Worm (Caenorhabditis elegans) whole organism, late embryonic: Measurements from ENCODE around the gene cpg-23.

Experiments used
- C38D4.7 ChIP-seq: fragments of 200-800 bp; sonication (Bioruptor generic); optimal IDR thresholded peaks from 2 replicates; lab custom pipeline; 2018; ENCODE audit warnings: mild to moderate bottlenecking, missing genetic modification characterization, moderate library complexity, missing compliant biosample characterization
- F13H6.1 ChIP-seq: sonication (generic microtip); optimal IDR thresholded peaks from 2 replicates; lab custom pipeline; 2016; ENCODE audit warnings: missing genetic modification characterization, missing compliant biosample characterization
- ahr-1 ChIP-seq: sonication (generic microtip); optimal IDR thresholded peaks from 2 replicates; lab custom pipeline; 2016; ENCODE audit warnings: missing genetic modification characterization, missing compliant biosample characterization
- ceh-31 ChIP-seq: sonication (generic microtip); optimal IDR thresholded peaks from 2 replicates; lab custom pipeline; 2016; ENCODE audit warnings: missing genetic modification characterization, missing compliant biosample characterization
- ceh-45 ChIP-seq: fragments of 200-800 bp; sonication (Bioruptor generic); IDR thresholded peaks from 2 replicates; pipeline ENCODE4 v1.3.6; 2022; ENCODE audit warnings: missing genetic modification reagents, missing genetic modification characterization, missing compliant biosample characterization
- ceh-48 ChIP-seq: sonication (generic microtip); optimal IDR thresholded peaks from 2 replicates; lab custom pipeline; 2016; ENCODE audit warnings: missing genetic modification characterization, inconsistent platforms, missing compliant biosample characterization
- ceh-9 ChIP-seq: sonication (generic microtip); optimal IDR thresholded peaks from 2 replicates; lab custom pipeline; 2016; ENCODE audit warnings: mild to moderate bottlenecking, missing genetic modification characterization, inconsistent platforms, missing compliant biosample characterization
- dmd-4 ChIP-seq: sonication (generic microtip); optimal IDR thresholded peaks from 2 replicates; lab custom pipeline; 2016; ENCODE audit warnings: borderline replicate concordance, missing genetic modification characterization, missing compliant biosample characterization
- elt-4 ChIP-seq: sonication (generic microtip); optimal IDR thresholded peaks from 2 replicates; lab custom pipeline; 2016; ENCODE audit warnings: missing genetic modification characterization, missing compliant biosample characterization
- eyg-1 ChIP-seq: sonication (generic microtip); optimal IDR thresholded peaks from 2 replicates; lab custom pipeline; 2016; ENCODE audit warnings: missing genotype, missing genetic modification characterization, missing compliant biosample characterization
- fkh-6 ChIP-seq: sonication (generic microtip); optimal IDR thresholded peaks from 2 replicates; lab custom pipeline; 2016; ENCODE audit warnings: missing genetic modification characterization, missing compliant biosample characterization
- hlh-13 ChIP-seq: fragments of 200-800 bp; sonication (Bioruptor generic); optimal IDR thresholded peaks from 2 replicates; lab custom pipeline; 2018; ENCODE audit warnings: mild to moderate bottlenecking, missing genetic modification characterization, missing compliant biosample characterization
- hlh-8 ChIP-seq: sonication (generic microtip); optimal IDR thresholded peaks from 2 replicates; lab custom pipeline; 2016; ENCODE audit warnings: missing genotype, missing genetic modification characterization, missing compliant biosample characterization
- lim-6 ChIP-seq: sonication (generic microtip); optimal IDR thresholded peaks from 2 replicates; lab custom pipeline; 2016; ENCODE audit warnings: missing genetic modification characterization, missing compliant biosample characterization
- nhr-11 ChIP-seq: fragments of 150-350 bp; optimal IDR thresholded peaks from 2 replicates; lab custom pipeline; 2014; ENCODE audit warnings: missing biosample characterization, missing genetic modification characterization
- ref-2 ChIP-seq: sonication (generic microtip); optimal IDR thresholded peaks from 2 replicates; lab custom pipeline; 2016; ENCODE audit warnings: missing genetic modification characterization, missing compliant biosample characterization
- sdc-2 ChIP-seq: sonication (generic microtip); optimal IDR thresholded peaks from 2 replicates; lab custom pipeline; 2016; ENCODE audit warnings: missing genotype, missing genetic modification characterization, missing compliant biosample characterization
- syd-9 ChIP-seq: sonication (generic microtip); optimal IDR thresholded peaks from 2 replicates; lab custom pipeline; 2016; ENCODE audit warnings: mild to moderate bottlenecking, missing genetic modification characterization, moderate library complexity, missing compliant biosample characterization
- tbx-7 ChIP-seq: sonication (generic microtip); optimal IDR thresholded peaks from 2 replicates; lab custom pipeline; 2016; ENCODE audit warnings: missing genotype, missing genetic modification characterization, missing compliant biosample characterization
- ttx-3 ChIP-seq: sonication (generic microtip); optimal IDR thresholded peaks from 2 replicates; lab custom pipeline; 2016; ENCODE audit warnings: missing genetic modification reagents, missing genetic modification characterization, missing compliant biosample characterization
- unc-3 ChIP-seq, 2 experiments: fragments of 200-800 bp in 1 of 2; sonication (Bioruptor generic) in 1 of 2; sonication (generic microtip) in 1 of 2; conservative IDR thresholded peaks in 1 of 2; optimal IDR thresholded peaks in 1 of 2; 2 replicates each; pipeline versions ENCODE4 v1.3.6 to Lab custom; 2016 to 2022; ENCODE audit warnings: missing compliant biosample characterization in 2 of 2, missing genetic modification characterization in 2 of 2, missing genetic modification reagents in 1 of 2
- zip-5 ChIP-seq: sonication (generic microtip); optimal IDR thresholded peaks from 2 replicates; lab custom pipeline; 2016; ENCODE audit warnings: missing genetic modification characterization, missing compliant biosample characterization

Gene cpg-23

DNA sequence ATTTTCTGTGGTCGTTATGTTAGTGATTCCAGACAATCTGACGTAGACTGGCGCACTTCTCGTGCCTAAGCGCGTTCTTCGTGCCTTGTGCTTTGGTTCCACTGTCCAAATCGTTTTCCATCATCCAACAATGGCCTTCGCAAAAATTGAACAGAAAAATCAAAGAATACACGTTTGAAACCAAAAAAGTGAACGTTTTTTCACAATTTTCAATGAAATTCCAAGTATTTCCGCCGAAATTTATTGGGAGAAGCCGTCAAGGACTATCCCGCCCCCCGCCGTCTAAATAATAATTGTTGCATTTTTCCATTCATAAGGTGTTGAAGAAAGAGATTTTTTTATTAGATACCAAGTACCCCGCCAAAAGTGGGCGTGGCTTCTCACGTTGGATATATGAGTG lies at the start of gene cpg-23:
Gene cpg-23 (plus strand): TSS at position 301 of the 400 bp plus-strand sequence.
- TF ChIP-seq nhr-11 (no peak), tbx-7 (tag; lab: Kevin White, UChicago) (no peak), unc-3 (GFP tag; conservative IDR thresholded peaks at IDR 0.05; lab: Robert Waterston, UW) (no peak), unc-3 (tag; optimal IDR thresholded peaks at IDR 0.05; lab: Kevin White, UChicago) (no peak), ttx-3 (tag; lab: Kevin White, UChicago) (no peak), ceh-9 (tag; lab: Kevin White, UChicago) (no peak), ceh-48 (tag; lab: Kevin White, UChicago) (no peak), hlh-13 (no peak), zip-5 (tag; lab: Kevin White, UChicago) (no peak), dmd-4 (tag; lab: Kevin White, UChicago) (no peak), syd-9 (no peak), elt-4 (tag; lab: Kevin White, UChicago) (no peak), hlh-8 (no peak), sdc-2 (no peak), C38D4.7 (no peak)
- TF ChIP-seq, all 69 proteins: peak for 0

- TF ChIP-seq ceh-45 (GFP tag; lab: Robert Waterston, UW) (no peak), F13H6.1 (tag; lab: Kevin White, UChicago) (no peak), ahr-1 (tag; lab: Kevin White, UChicago) (no peak), unc-3 (GFP tag; conservative IDR thresholded peaks at IDR 0.05; lab: Robert Waterston, UW) (no peak), unc-3 (tag; optimal IDR thresholded peaks at IDR 0.05; lab: Kevin White, UChicago) (no peak), lim-6 (tag; lab: Kevin White, UChicago) (no peak)
- TF ChIP-seq, all 69 proteins: peak for 0
Observed at ce11 chrV:19090885-19091284, 49.7 kb upstream of the cpg-23 start.

- TF ChIP-seq ceh-31 (tag; lab: Kevin White, UChicago) (no peak), eyg-1 (tag; lab: Kevin White, UChicago) (no peak), ceh-9 (tag; lab: Kevin White, UChicago) (no peak), hlh-8 (no peak), ceh-48 (tag; lab: Kevin White, UChicago) (peak; percentile 59)
Observed at ce11 chrV:19099504-19099903, 41.1 kb upstream of the cpg-23 start.

- TF ChIP-seq ceh-48 (tag; lab: Kevin White, UChicago), result peak; percentile 43
Observed at ce11 chrV:19100139-19100538, 40.5 kb upstream of the cpg-23 start.

ce11 chrV:19100663-19101062 lies 39.9 kb upstream of the cpg-23 start:
- peak; percentile 8 for TF ChIP-seq ceh-48 (tag; lab: Kevin White, UChicago)

- peak; percentile 90 for TF ChIP-seq ceh-48 (tag; lab: Kevin White, UChicago)
Observed at ce11 chrV:19101589-19102201, 38.9 kb upstream of the cpg-23 start, which contains the start of gene zhp-4. zhp-4 (minus strand) TSS chrV:19101786.

- TF ChIP-seq ceh-48 (tag; lab: Kevin White, UChicago), result peak; percentile 6
- no peak for TF ChIP-seq ceh-9 (tag; lab: Kevin White, UChicago)
- no peak for TF ChIP-seq hlh-8
- no peak for TF ChIP-seq ref-2 (tag; lab: Kevin White, UChicago)
- no peak for TF ChIP-seq fkh-6 (tag; lab: Kevin White, UChicago)
Observed at ce11 chrV:19107065-19107464, 33.5 kb upstream of the cpg-23 start.

DNA sequence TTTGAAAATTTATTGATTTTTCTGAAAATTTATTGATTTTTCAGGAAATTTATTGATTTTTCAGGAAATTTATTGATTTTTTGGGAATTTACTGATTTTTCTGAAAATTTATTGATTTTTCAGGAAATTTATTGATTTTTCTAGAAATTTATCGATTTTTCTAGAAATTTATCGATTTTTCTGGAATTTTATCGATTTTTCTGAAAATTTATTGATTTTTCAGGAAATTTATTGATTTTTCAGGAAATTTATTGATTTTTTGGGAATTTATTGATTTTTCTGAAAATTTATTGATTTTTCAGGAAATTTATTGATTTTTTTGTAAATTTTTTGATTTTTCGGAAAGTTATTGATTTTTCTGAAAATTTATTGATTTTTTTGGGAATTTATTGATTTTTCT lies 28.0 kb upstream of the cpg-23 start:
- TF ChIP-seq ceh-48 (tag; lab: Kevin White, UChicago), result peak; percentile 70

DNA sequence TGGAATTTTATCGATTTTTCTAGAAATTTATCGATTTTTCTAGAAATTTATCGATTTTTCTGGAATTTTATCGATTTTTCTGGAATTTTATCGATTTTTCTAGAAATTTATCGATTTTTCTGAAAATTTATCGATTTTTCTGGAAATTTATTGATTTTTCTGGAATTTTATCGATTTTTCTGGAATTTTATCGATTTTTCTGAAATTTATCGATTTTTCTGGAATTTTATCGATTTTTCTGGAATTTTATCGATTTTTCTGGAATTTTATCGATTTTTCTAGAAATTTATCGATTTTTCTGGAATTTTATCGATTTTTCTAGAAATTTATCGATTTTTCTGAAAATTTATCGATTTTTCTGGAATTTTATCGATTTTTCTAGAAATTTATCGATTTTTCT lies 27.0 kb upstream of the cpg-23 start:
- peak; percentile 62 for TF ChIP-seq ceh-48 (tag; lab: Kevin White, UChicago)
